Worm (Caenorhabditis elegans) whole organism, young adult: ENCODE results near the gene B0280.9.
A peak's percentile ranks its signal among the peaks of the same experiment; 100 is the strongest.

Experiments used
- B0019.2 ChIP-seq: fragments of 200-800 bp; sonication (Bioruptor generic); conservative IDR thresholded peaks from 2 replicates; pipeline ENCODE4 v1.3.6; 2022; ENCODE audit warnings: missing genetic modification reagents, missing genetic modification characterization, missing compliant biosample characterization
- B0035.1 ChIP-seq: sonication (generic microtip); optimal IDR thresholded peaks from 2 replicates; lab custom pipeline; 2016; ENCODE audit warnings: missing genetic modification characterization, mild to moderate bottlenecking, missing compliant biosample characterization, missing genotype, missing genetic modification reagents
- B0336.3 ChIP-seq: fragments of 200-800 bp; sonication (Bioruptor generic); IDR thresholded peaks from 2 replicates; pipeline ENCODE4 v1.3.6; 2022; ENCODE audit warnings: missing genetic modification characterization, missing compliant biosample characterization
- D2030.7 ChIP-seq: fragments of 200-800 bp; sonication (Bioruptor generic); IDR thresholded peaks from 2 replicates; pipeline ENCODE4 v1.3.6; 2022; ENCODE audit warnings: missing genetic modification reagents, missing genetic modification characterization, missing compliant biosample characterization
- F49E8.2 ChIP-seq: sonication (generic microtip); optimal IDR thresholded peaks from 3 replicates; lab custom pipeline; 2017; ENCODE audit warnings: missing genetic modification characterization, mild to moderate bottlenecking, missing compliant biosample characterization, antibody characterized with exemption, moderate library complexity; ENCODE audit not compliant: insufficient read depth
- F52B5.7 ChIP-seq: sonication (generic microtip); optimal IDR thresholded peaks from 2 replicates; lab custom pipeline; 2016; ENCODE audit warnings: mild to moderate bottlenecking, missing genetic modification characterization, missing compliant biosample characterization
- K11D2.4 ChIP-seq: fragments of 200-800 bp; sonication (Bioruptor generic); IDR thresholded peaks from 2 replicates; pipeline ENCODE4 v1.3.6; 2022; ENCODE audit warnings: missing genetic modification reagents, missing genetic modification characterization, missing compliant biosample characterization
- K12H6.12 ChIP-seq: fragments of 200-800 bp; sonication (Bioruptor generic); optimal IDR thresholded peaks from 2 replicates; lab custom pipeline; 2018; ENCODE audit warnings: mild to moderate bottlenecking, missing genetic modification characterization, missing compliant biosample characterization
- Y56A3A.18 ChIP-seq: fragments of 200-800 bp; sonication (Bioruptor generic); IDR thresholded peaks from 2 replicates; pipeline ENCODE4 v1.3.6; 2022; ENCODE audit warnings: missing genetic modification reagents, missing genetic modification characterization, missing compliant biosample characterization
- ZK185.1 ChIP-seq: sonication (generic microtip); optimal IDR thresholded peaks from 2 replicates; lab custom pipeline; 2016; ENCODE audit warnings: mild to moderate bottlenecking, missing genetic modification characterization, missing compliant biosample characterization; ENCODE audit not compliant: poor library complexity, severe bottlenecking
- aptf-2 ChIP-seq: fragments of 200-800 bp; sonication (Bioruptor generic); conservative IDR thresholded peaks from 2 replicates; pipeline ENCODE4 v1.3.6; 2022; ENCODE audit warnings: missing genetic modification reagents, missing genetic modification characterization, missing compliant biosample characterization
- attf-5 ChIP-seq: fragments of 200-800 bp; sonication (Bioruptor generic); optimal IDR thresholded peaks from 2 replicates; lab custom pipeline; 2018; ENCODE audit warnings: mild to moderate bottlenecking, missing genetic modification characterization, missing compliant biosample characterization
- bed-2 ChIP-seq: fragments of 200-800 bp; sonication (Bioruptor generic); IDR thresholded peaks from 2 replicates; pipeline ENCODE4 v1.3.6; 2022; ENCODE audit warnings: missing genetic modification reagents, missing genetic modification characterization, missing compliant biosample characterization
- ceh-40 ChIP-seq: fragments of 200-800 bp; sonication (Bioruptor generic); IDR thresholded peaks from 2 replicates; pipeline ENCODE4 v1.3.6; 2022; ENCODE audit warnings: missing genetic modification characterization, missing compliant biosample characterization
- die-1 ChIP-seq: sonication (generic microtip); optimal IDR thresholded peaks from 2 replicates; lab custom pipeline; 2016; ENCODE audit warnings: missing genotype, mild to moderate bottlenecking, missing genetic modification characterization, missing compliant biosample characterization
- dpff-1 ChIP-seq: sonication (generic microtip); optimal IDR thresholded peaks from 2 replicates; lab custom pipeline; 2017; ENCODE audit warnings: mild to moderate bottlenecking, missing genetic modification characterization, missing compliant biosample characterization
- efl-1 ChIP-seq: fragments of 150-350 bp; optimal IDR thresholded peaks from 2 replicates; lab custom pipeline; 2014; ENCODE audit warnings: missing biosample characterization, missing genetic modification reagents, missing genetic modification characterization
- egl-44 ChIP-seq: fragments of 200-800 bp; sonication (Bioruptor generic); IDR thresholded peaks from 2 replicates; pipeline ENCODE4 v1.3.6; 2022; ENCODE audit warnings: missing genetic modification reagents, missing genetic modification characterization, missing compliant biosample characterization
- egrh-3 ChIP-seq: fragments of 200-800 bp; sonication (Bioruptor generic); IDR thresholded peaks from 2 replicates; pipeline ENCODE4 v1.3.6; 2022; ENCODE audit warnings: missing genetic modification reagents, missing genetic modification characterization, missing compliant biosample characterization
- him-1 ChIP-seq: sonication (generic microtip); optimal IDR thresholded peaks from 2 replicates; lab custom pipeline; 2016; ENCODE audit warnings: missing genotype, missing genetic modification reagents, missing genetic modification characterization, missing compliant biosample characterization
- hlh-12 ChIP-seq: sonication (generic microtip); optimal IDR thresholded peaks from 2 replicates; lab custom pipeline; 2016; ENCODE audit warnings: missing genetic modification characterization, missing compliant biosample characterization
- hmg-1.2 ChIP-seq: fragments of 200-800 bp; sonication (Bioruptor generic); IDR thresholded peaks from 2 replicates; pipeline ENCODE4 v1.3.6; 2022; ENCODE audit warnings: missing genetic modification reagents, missing genetic modification characterization, missing compliant biosample characterization
- hmg-20 ChIP-seq: fragments of 200-800 bp; sonication (Bioruptor generic); IDR thresholded peaks from 2 replicates; pipeline ENCODE4 v1.3.6; 2022; ENCODE audit warnings: missing genetic modification reagents, missing genetic modification characterization, missing compliant biosample characterization
- hsf-1 ChIP-seq: fragments of 200-800 bp; sonication (Bioruptor generic); IDR thresholded peaks from 2 replicates; pipeline ENCODE4 v1.3.6; 2022; ENCODE audit warnings: missing genetic modification reagents, missing genetic modification characterization, missing compliant biosample characterization
- lag-1 ChIP-seq: fragments of 200-800 bp; sonication (Bioruptor generic); IDR thresholded peaks from 2 replicates; pipeline ENCODE4 v1.3.6; 2022; ENCODE audit warnings: missing genetic modification reagents, missing genetic modification characterization, missing compliant biosample characterization
- lin-35 ChIP-seq, 3 experiments: fragments of 150-350 bp in 2 of 3; sonication (generic microtip) in 1 of 3; optimal IDR thresholded peaks; 2 replicates each; lab custom pipeline; 2014 to 2018; ENCODE audit warnings: missing biosample characterization in 3 of 3, missing genetic modification characterization in 3 of 3, missing genetic modification reagents in 3 of 3
- lin-40 ChIP-seq: sonication (generic microtip); optimal IDR thresholded peaks from 2 replicates; lab custom pipeline; 2016; ENCODE audit warnings: missing genetic modification characterization, mild to moderate bottlenecking, missing compliant biosample characterization, missing genotype, missing genetic modification reagents
- lir-1 ChIP-seq: fragments of 200-800 bp; sonication (Bioruptor generic); conservative IDR thresholded peaks from 2 replicates; pipeline ENCODE4 v1.3.6; 2022; ENCODE audit warnings: missing genetic modification reagents, missing genetic modification characterization, missing compliant biosample characterization
- lsy-27 ChIP-seq: sonication (generic microtip); optimal IDR thresholded peaks from 2 replicates; lab custom pipeline; 2017; ENCODE audit warnings: missing genetic modification characterization, mild to moderate bottlenecking, missing compliant biosample characterization, antibody characterized with exemption, missing genotype, borderline replicate concordance; ENCODE audit not compliant: insufficient read depth
- madf-10 ChIP-seq: sonication (generic microtip); optimal IDR thresholded peaks from 2 replicates; lab custom pipeline; 2016; ENCODE audit warnings: mild to moderate bottlenecking, missing genetic modification characterization, missing compliant biosample characterization
- mcd-1 ChIP-seq: fragments of 200-800 bp; sonication (Bioruptor generic); IDR thresholded peaks from 2 replicates; pipeline ENCODE4 v1.3.6; 2022; ENCODE audit warnings: missing genetic modification reagents, missing genetic modification characterization, missing compliant biosample characterization
- nfya-1 ChIP-seq: sonication (generic microtip); optimal IDR thresholded peaks from 2 replicates; lab custom pipeline; 2017; ENCODE audit warnings: antibody characterized with exemption, missing compliant biosample characterization, missing genetic modification characterization, borderline replicate concordance; ENCODE audit not compliant: insufficient read depth
- nfya-2 ChIP-seq: fragments of 200-800 bp; sonication (Bioruptor generic); IDR thresholded peaks from 2 replicates; pipeline ENCODE4 v1.3.6; 2022; ENCODE audit warnings: missing genetic modification reagents, missing genetic modification characterization, missing compliant biosample characterization
- nfyb-1 ChIP-seq: fragments of 200-800 bp; sonication (Bioruptor generic); IDR thresholded peaks from 2 replicates; pipeline ENCODE4 v1.3.6; 2022; ENCODE audit warnings: missing genetic modification reagents, missing genetic modification characterization, missing compliant biosample characterization
- nhr-27 ChIP-seq: fragments of 200-800 bp; sonication (Bioruptor generic); optimal IDR thresholded peaks from 2 replicates; lab custom pipeline; 2018; ENCODE audit warnings: mild to moderate bottlenecking, missing genetic modification characterization, moderate library complexity, missing compliant biosample characterization
- nhr-80 ChIP-seq: sonication (generic microtip); optimal IDR thresholded peaks from 2 replicates; lab custom pipeline; 2016; ENCODE audit warnings: missing genetic modification characterization, missing compliant biosample characterization
- rec-8 ChIP-seq, 2 experiments: sonication (generic microtip); optimal IDR thresholded peaks; 2 replicates each; lab custom pipeline; 2016; ENCODE audit warnings: mild to moderate bottlenecking in 2 of 2, missing genetic modification characterization in 2 of 2, missing genetic modification reagents in 2 of 2, missing genotype in 2 of 2, missing biosample characterization in 1 of 2, missing compliant biosample characterization in 1 of 2, moderate library complexity in 1 of 2
- rpc-1 ChIP-seq, 2 experiments: fragments of 150-350 bp in 1 of 2; sonication (generic microtip) in 1 of 2; optimal IDR thresholded peaks; 2 replicates each; lab custom pipeline; 2014 to 2018; ENCODE audit warnings: missing biosample characterization in 1 of 2, missing genetic modification characterization in 1 of 2, missing genetic modification reagents in 1 of 2, missing genotype in 1 of 2
- sdz-38 ChIP-seq: sonication (generic microtip); optimal IDR thresholded peaks from 2 replicates; lab custom pipeline; 2016; ENCODE audit warnings: missing genotype, missing genetic modification characterization, missing compliant biosample characterization
- sptf-2 ChIP-seq: fragments of 200-800 bp; sonication (Bioruptor generic); optimal IDR thresholded peaks from 2 replicates; lab custom pipeline; 2018; ENCODE audit warnings: mild to moderate bottlenecking, missing genetic modification characterization, missing compliant biosample characterization
- tlf-1 ChIP-seq: fragments of 200-800 bp; sonication (Bioruptor generic); optimal IDR thresholded peaks from 2 replicates; lab custom pipeline; 2018; ENCODE audit warnings: mild to moderate bottlenecking, missing genetic modification characterization, missing compliant biosample characterization
- ztf-18 ChIP-seq: sonication (generic microtip); optimal IDR thresholded peaks from 2 replicates; lab custom pipeline; 2016; ENCODE audit warnings: missing genotype, mild to moderate bottlenecking, missing genetic modification characterization, missing compliant biosample characterization
- ztf-22 ChIP-seq: fragments of 200-800 bp; sonication (Bioruptor generic); optimal IDR thresholded peaks from 2 replicates; lab custom pipeline; 2018; ENCODE audit warnings: mild to moderate bottlenecking, missing genetic modification characterization, moderate library complexity, missing compliant biosample characterization
- ztf-25 ChIP-seq: fragments of 200-800 bp; sonication (Bioruptor generic); IDR thresholded peaks from 2 replicates; pipeline ENCODE4 v1.3.6; 2022; ENCODE audit warnings: missing genetic modification reagents, missing genetic modification characterization, missing compliant biosample characterization

Gene B0280.9

DNA sequence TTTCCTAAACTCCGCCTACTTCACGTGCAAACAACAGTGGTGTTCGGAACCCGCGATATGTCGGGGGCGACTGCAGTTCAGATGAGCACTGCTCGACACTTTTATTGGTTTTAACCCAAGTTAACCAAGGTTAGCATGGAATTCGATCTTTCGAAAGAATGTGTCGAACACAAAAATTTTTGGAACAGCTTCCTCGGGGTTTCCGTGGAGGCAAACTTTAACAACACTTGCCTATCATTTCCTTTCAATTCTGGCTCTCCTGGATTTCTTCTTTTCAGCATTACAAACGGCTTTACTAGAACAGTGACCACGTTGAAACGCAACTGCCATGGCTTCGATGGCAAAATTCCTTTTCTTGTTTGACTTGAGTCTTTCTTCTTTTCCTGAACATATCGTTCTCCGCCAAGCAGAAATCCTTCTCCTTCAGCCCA lies 18.6 kb upstream of the B0280.9 start (continued):
- peak; percentile 93 for TF ChIP-seq hmg-1.2 (GFP tag; lab: Robert Waterston, UW)
- no peak for TF ChIP-seq nhr-27 (tag; lab: Kevin White, UChicago)
- no peak for TF ChIP-seq B0019.2 (GFP tag; lab: Robert Waterston, UW)
- TF ChIP-seq ZK185.1 (tag; lab: Kevin White, UChicago) = no peak
- TF ChIP-seq K12H6.12 (tag; lab: Kevin White, UChicago) = no peak
- TF ChIP-seq madf-10 (tag; lab: Kevin White, UChicago) = peak; percentile 67
- TF ChIP-seq him-1 (tag; lab: Kevin White, UChicago) = peak; percentile 91
- no peak for TF ChIP-seq ceh-40
- TF ChIP-seq Y56A3A.18 = peak; percentile 72; the same call in 1 of the 2 replicates
- TF ChIP-seq attf-5 (GFP tag; lab: Kevin White, UChicago) = peak; percentile 21
- TF ChIP-seq lin-40 (tag; lab: Kevin White, UChicago) = peak; percentile 43
- peak; percentile 85 for TF ChIP-seq F49E8.2 (tag; lab: Kevin White, UChicago)

DNA sequence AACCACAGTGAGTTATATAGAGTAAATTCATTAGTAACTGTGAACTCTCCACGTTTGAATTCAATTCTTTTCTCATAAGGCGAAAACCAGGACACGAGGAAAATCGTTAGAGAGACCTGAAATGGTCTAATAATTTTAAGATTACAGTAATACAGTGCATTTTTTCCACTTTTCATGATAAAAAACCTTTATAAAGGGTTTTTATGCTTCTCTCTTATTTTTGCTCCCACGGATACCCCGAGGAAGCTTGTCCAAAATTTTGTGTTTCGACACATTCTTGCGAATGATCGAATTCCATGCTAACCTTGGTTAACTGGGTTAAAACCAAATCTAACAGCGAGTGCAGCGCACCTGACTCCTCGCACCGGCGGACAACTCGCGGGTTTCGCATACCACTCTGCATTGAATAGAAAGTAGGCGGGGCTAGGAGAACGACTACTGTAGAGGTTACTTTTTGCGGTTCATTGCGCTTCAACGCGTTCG lies 17.6 kb upstream of the B0280.9 start:
- TF ChIP-seq hmg-20 (no peak), sptf-2 (GFP tag; lab: Kevin White, UChicago) (no peak), dpff-1 (tag; lab: Kevin White, UChicago) (no peak), hlh-12 (tag; lab: Kevin White, UChicago) (no peak), nfya-1 (tag; lab: Kevin White, UChicago) (no peak), B0336.3 (GFP tag; lab: Robert Waterston, UW) (peak; percentile 66; the same call in 1 of the 2 replicates), rpc-1 (optimal IDR thresholded peaks at IDR 0.05; lab: Kevin White, UChicago) (no peak), rpc-1 (tag; optimal IDR thresholded peaks at IDR 0.05; lab: Kevin White, UChicago) (no peak), K12H6.12 (tag; lab: Kevin White, UChicago) (no peak), D2030.7 (GFP tag; lab: Robert Waterston, UW) (peak; percentile 96), nfyb-1 (GFP tag; lab: Robert Waterston, UW) (peak; percentile 72), K11D2.4 (GFP tag; lab: Robert Waterston, UW) (no peak), lir-1 (0 out of 2 replicates have a peak, but pooled peaks have one; percentile 16), lsy-27 (tag; lab: Kevin White, UChicago) (no peak), aptf-2 (GFP tag; lab: Robert Waterston, UW) (no peak), mcd-1 (GFP tag; lab: Robert Waterston, UW) (peak; percentile 55), ztf-18 (tag; lab: Kevin White, UChicago) (peak; percentile 24), efl-1 (no peak), nhr-80 (tag; lab: Kevin White, UChicago) (no peak), rec-8 (tag; optimal IDR thresholded peaks at IDR 0.05; lab: Kevin White, UChicago) (peak in 1 of 2 experiments; percentile 49), B0035.1 (tag; lab: Kevin White, UChicago) (no peak), lag-1 (GFP tag; lab: Robert Waterston, UW) (no peak), hsf-1 (GFP tag; lab: Robert Waterston, UW) (peak; percentile 43; the same call in 1 of the 2 replicates), bed-2 (no peak), egrh-3 (no peak), Y56A3A.18 (0 out of 2 replicates have a peak, but pooled peaks have one; percentile 37), ztf-25 (no peak), F52B5.7 (tag; lab: Kevin White, UChicago) (no peak), die-1 (tag; lab: Kevin White, UChicago) (no peak), lin-35 (GFP tag; optimal IDR thresholded peaks at IDR 0.05; lab: Kevin White, UChicago) (peak in 1 of 3 experiments; percentile 40), madf-10 (tag; lab: Kevin White, UChicago) (no peak), egl-44 (GFP tag; lab: Robert Waterston, UW) (0 out of 2 replicates have a peak, but pooled peaks have one; percentile 52), ztf-22 (GFP tag; lab: Kevin White, UChicago) (no peak), hmg-1.2 (GFP tag; lab: Robert Waterston, UW) (peak; percentile 88), nfya-2 (no peak), sdz-38 (no peak), B0019.2 (GFP tag; lab: Robert Waterston, UW) (no peak), tlf-1 (peak; percentile 31)
